Fruit fly (Drosophila melanogaster) whole organism, embryonic: ENCODE data around the gene CG9928.

Experiments used
- Bteb2 ChIP-seq: fragments of 200-800 bp; sonication (Bioruptor generic); optimal IDR thresholded peaks from 2 replicates; lab custom pipeline; 2016; ENCODE audit warnings: missing biosample characterization, missing genetic modification characterization
- CG10147 ChIP-seq: fragments of 200-800 bp; sonication (Bioruptor generic); optimal IDR thresholded peaks from 2 replicates; lab custom pipeline; 2019; ENCODE audit warnings: missing biosample characterization, mild to moderate bottlenecking, missing genetic modification characterization, moderate library complexity
- CG10979 ChIP-seq: fragments of 200-800 bp; sonication (Bioruptor generic); optimal IDR thresholded peaks from 2 replicates; lab custom pipeline; 2018; ENCODE audit warnings: missing biosample characterization, mild to moderate bottlenecking, missing genetic modification characterization, moderate library complexity
- CG11456 ChIP-seq: fragments of 200-800 bp; sonication (Bioruptor generic); IDR thresholded peaks from 3 replicates; pipeline ENCODE4 v1.3.6; 2022; ENCODE audit warnings: missing biosample characterization, missing genetic modification characterization
- CG11695 ChIP-seq: fragments of 200-800 bp; sonication (Bioruptor generic); IDR thresholded peaks from 3 replicates; pipeline ENCODE4 v1.3.6; 2022; ENCODE audit warnings: missing biosample characterization, missing genetic modification characterization
- CG12104 ChIP-seq: fragments of 200-800 bp; sonication (Bioruptor generic); optimal IDR thresholded peaks from 3 replicates; lab custom pipeline; 2016; ENCODE audit warnings: missing biosample characterization, missing genetic modification characterization
- CG12391 ChIP-seq: fragments of 200-800 bp; sonication (Bioruptor generic); optimal IDR thresholded peaks from 3 replicates; lab custom pipeline; 2018; ENCODE audit warnings: missing biosample characterization, mild to moderate bottlenecking, missing genetic modification characterization, moderate library complexity
- CG13775 ChIP-seq: fragments of 200-800 bp; sonication (Bioruptor generic); optimal IDR thresholded peaks from 3 replicates; lab custom pipeline; 2017; ENCODE audit warnings: missing biosample characterization, mild to moderate bottlenecking, missing genetic modification characterization
- CG15269 ChIP-seq: fragments of 200-800 bp; sonication (Bioruptor generic); optimal IDR thresholded peaks from 2 replicates; lab custom pipeline; 2018; ENCODE audit warnings: missing biosample characterization, mild to moderate bottlenecking, missing genetic modification characterization, moderate library complexity
- CG15479 ChIP-seq: fragments of 200-800 bp; sonication (Bioruptor generic); optimal IDR thresholded peaks from 3 replicates; lab custom pipeline; 2019; ENCODE audit warnings: missing biosample characterization, mild to moderate bottlenecking, missing genetic modification characterization, moderate library complexity
- CG16779 ChIP-seq: fragments of 200-800 bp; sonication (Bioruptor generic); IDR thresholded peaks from 2 replicates; pipeline ENCODE4 v1.3.6; 2022; ENCODE audit warnings: missing biosample characterization, missing genetic modification characterization
- CG17385 ChIP-seq: fragments of 200-800 bp; sonication (Bioruptor generic); optimal IDR thresholded peaks from 3 replicates; lab custom pipeline; 2018; ENCODE audit warnings: missing biosample characterization, mild to moderate bottlenecking, missing genetic modification characterization
- CG32532 ChIP-seq: fragments of 200-800 bp; sonication (Bioruptor generic); IDR thresholded peaks from 2 replicates; pipeline ENCODE4 v1.3.6; 2022; ENCODE audit warnings: missing biosample characterization, missing genetic modification characterization
- CG33557 ChIP-seq: fragments of 200-800 bp; sonication (Bioruptor generic); optimal IDR thresholded peaks from 2 replicates; lab custom pipeline; 2019; ENCODE audit warnings: missing biosample characterization, mild to moderate bottlenecking, missing genetic modification characterization, moderate library complexity
- CG34376 ChIP-seq: fragments of 200-800 bp; sonication (Bioruptor generic); optimal IDR thresholded peaks from 2 replicates; lab custom pipeline; 2018; ENCODE audit warnings: missing biosample characterization, mild to moderate bottlenecking, missing genetic modification characterization
- CG3995 ChIP-seq: fragments of 200-800 bp; sonication (Bioruptor generic); optimal IDR thresholded peaks from 3 replicates; lab custom pipeline; 2016; ENCODE audit warnings: missing biosample characterization, missing genetic modification characterization
- CG4854 ChIP-seq: fragments of 200-800 bp; sonication (Bioruptor generic); optimal IDR thresholded peaks from 2 replicates; lab custom pipeline; 2016; ENCODE audit warnings: missing biosample characterization, missing genetic modification characterization, inconsistent platforms
- CG6272 ChIP-seq: fragments of 200-800 bp; sonication (Bioruptor generic); IDR thresholded peaks from 2 replicates; pipeline ENCODE4 v1.3.6; 2022; ENCODE audit warnings: missing biosample characterization, missing genetic modification characterization
- CG6813 ChIP-seq: fragments of 200-800 bp; sonication (Bioruptor generic); optimal IDR thresholded peaks from 2 replicates; lab custom pipeline; 2017; ENCODE audit warnings: missing biosample characterization, missing genetic modification characterization, mild to moderate bottlenecking, moderate library complexity, missing genetic modification reagents
- CG6854 ChIP-seq: fragments of 200-800 bp; sonication (Bioruptor generic); optimal IDR thresholded peaks from 3 replicates; lab custom pipeline; 2017; ENCODE audit warnings: missing biosample characterization, mild to moderate bottlenecking, missing genetic modification characterization
- CG9932 ChIP-seq: fragments of 200-800 bp; sonication (Bioruptor generic); IDR thresholded peaks from 2 replicates; pipeline ENCODE4 v1.3.6; 2022; ENCODE audit warnings: missing biosample characterization, missing genetic modification characterization
- Dip2 ChIP-seq: fragments of 200-800 bp; sonication (Bioruptor generic); IDR thresholded peaks from 2 replicates; pipeline ENCODE4 v1.3.6; 2022; ENCODE audit warnings: missing biosample characterization, missing genetic modification characterization
- Doc2 ChIP-seq: fragments of 200-800 bp; sonication (Bioruptor generic); IDR thresholded peaks from 2 replicates; pipeline ENCODE4 v1.3.6; 2022; ENCODE audit warnings: missing biosample characterization, missing genetic modification characterization
- Dp ChIP-seq: fragments of 200-800 bp; sonication (Bioruptor generic); optimal IDR thresholded peaks from 2 replicates; lab custom pipeline; 2018; ENCODE audit warnings: missing biosample characterization, mild to moderate bottlenecking, missing genetic modification characterization, moderate library complexity
- Eip74EF ChIP-seq, 2 experiments: fragments of 200-800 bp in 1 of 2; fragments of >200 bp in 1 of 2; sonication (Bioruptor generic) in 1 of 2; optimal IDR thresholded peaks; 2 replicates each; lab custom pipeline; 2017 to 2019; ENCODE audit warnings: missing biosample characterization in 2 of 2, missing genetic modification characterization in 2 of 2, mild to moderate bottlenecking in 1 of 2, moderate library complexity in 1 of 2
- Fer3 ChIP-seq: fragments of 200-800 bp; sonication (Bioruptor generic); optimal IDR thresholded peaks from 2 replicates; lab custom pipeline; 2018; ENCODE audit warnings: missing biosample characterization, mild to moderate bottlenecking, missing genetic modification characterization, moderate library complexity
- H2.0 ChIP-seq: fragments of 200-800 bp; sonication (Bioruptor generic); IDR thresholded peaks from 2 replicates; pipeline ENCODE4 v1.3.6; 2022; ENCODE audit warnings: missing biosample characterization, missing genetic modification characterization
- HHEX ChIP-seq: fragments of 200-800 bp; sonication (Bioruptor generic); optimal IDR thresholded peaks from 3 replicates; lab custom pipeline; 2017; ENCODE audit warnings: missing biosample characterization, mild to moderate bottlenecking, missing genetic modification characterization, missing genetic modification reagents
- Nf-YC ChIP-seq: fragments of 200-800 bp; optimal IDR thresholded peaks from 3 replicates; lab custom pipeline; 2019; ENCODE audit warnings: missing biosample characterization, mild to moderate bottlenecking, missing genetic modification characterization, moderate library complexity
- Oaz ChIP-seq: fragments of 200-800 bp; sonication (Bioruptor generic); IDR thresholded peaks from 2 replicates; pipeline ENCODE4 v1.3.6; 2022; ENCODE audit warnings: missing biosample characterization, missing genetic modification characterization
- Poxn ChIP-seq: fragments of 200-800 bp; sonication (Bioruptor generic); IDR thresholded peaks from 2 replicates; pipeline ENCODE4 v1.3.6; 2022; ENCODE audit warnings: missing biosample characterization, missing genetic modification characterization
- Ptx1 ChIP-seq: fragments of 200-800 bp; sonication (Bioruptor generic); IDR thresholded peaks from 2 replicates; pipeline ENCODE4 v1.3.6; 2022; ENCODE audit warnings: missing biosample characterization, missing genetic modification characterization
- Spps ChIP-seq: fragments of 200-800 bp; sonication (Bioruptor generic); optimal IDR thresholded peaks from 2 replicates; lab custom pipeline; 2018; ENCODE audit warnings: missing biosample characterization, mild to moderate bottlenecking, missing genetic modification characterization
- amos ChIP-seq: fragments of 200-800 bp; sonication (Bioruptor generic); IDR thresholded peaks from 2 replicates; pipeline ENCODE4 v1.3.6; 2022; ENCODE audit warnings: missing biosample characterization, missing genetic modification characterization; ENCODE audit not compliant: partially characterized antibody
- bsh ChIP-seq, 2 experiments: fragments of 200-800 bp; sonication (Bioruptor generic); optimal IDR thresholded peaks; 2 replicates each; lab custom pipeline; 2017 to 2018; ENCODE audit warnings: mild to moderate bottlenecking in 2 of 2, missing biosample characterization in 2 of 2, missing genetic modification characterization in 2 of 2, moderate library complexity in 1 of 2
- caup ChIP-seq: fragments of 200-800 bp; sonication (Bioruptor generic); optimal IDR thresholded peaks from 3 replicates; lab custom pipeline; 2017; ENCODE audit warnings: missing biosample characterization, mild to moderate bottlenecking, missing genetic modification characterization, moderate library complexity; ENCODE audit not compliant: severe bottlenecking
- dm ChIP-seq: fragments of 200-800 bp; sonication (Bioruptor generic); optimal IDR thresholded peaks from 3 replicates; lab custom pipeline; 2016; ENCODE audit warnings: missing biosample characterization, missing genetic modification characterization
- fu2 ChIP-seq: fragments of 200-800 bp; sonication (Bioruptor generic); optimal IDR thresholded peaks from 2 replicates; lab custom pipeline; 2016; ENCODE audit warnings: missing biosample characterization, missing genetic modification characterization
- gcm2 ChIP-seq: fragments of 200-800 bp; sonication (Bioruptor generic); optimal IDR thresholded peaks from 2 replicates; lab custom pipeline; 2016; ENCODE audit warnings: missing biosample characterization, missing genetic modification characterization
- gfzf ChIP-seq: fragments of 200-800 bp; sonication (Bioruptor generic); optimal IDR thresholded peaks from 2 replicates; lab custom pipeline; 2016; ENCODE audit warnings: missing biosample characterization, mild to moderate bottlenecking, missing genetic modification characterization, moderate library complexity
- knrl ChIP-seq: fragments of 200-800 bp; sonication (Bioruptor generic); IDR thresholded peaks from 3 replicates; pipeline ENCODE4 v1.3.6; 2022; ENCODE audit warnings: missing biosample characterization, missing genetic modification characterization; ENCODE audit not compliant: partially characterized antibody
- lab ChIP-seq: fragments of 200-800 bp; sonication (Bioruptor generic); optimal IDR thresholded peaks from 3 replicates; lab custom pipeline; 2017; ENCODE audit warnings: missing biosample characterization, missing genetic modification characterization, mild to moderate bottlenecking, moderate library complexity, missing genetic modification reagents
- lmd ChIP-seq: fragments of 200-800 bp; sonication (Bioruptor generic); IDR thresholded peaks from 2 replicates; pipeline ENCODE4 v1.3.6; 2022; ENCODE audit warnings: missing biosample characterization, missing genetic modification characterization
- pan ChIP-seq, 4 experiments: fragments of >200 bp in 3 of 4; fragments of 200-800 bp in 1 of 4; sonication (Bioruptor generic) in 1 of 4; optimal IDR thresholded peaks in 3 of 4; IDR thresholded peaks in 1 of 4; 2 replicates each; pipeline versions ENCODE4 v1.3.6 to Lab custom; 2017 to 2022; ENCODE audit warnings: missing biosample characterization in 2 of 4, missing genetic modification characterization in 2 of 4, mixed read lengths in 1 of 4
- slou ChIP-seq: fragments of 200-800 bp; sonication (Bioruptor generic); optimal IDR thresholded peaks from 3 replicates; lab custom pipeline; 2016; ENCODE audit warnings: missing biosample characterization, missing genetic modification characterization
- sqz ChIP-seq: fragments of 200-800 bp; sonication (Bioruptor generic); optimal IDR thresholded peaks from 3 replicates; lab custom pipeline; 2018; ENCODE audit warnings: missing biosample characterization, mild to moderate bottlenecking, missing genetic modification characterization
- tap ChIP-seq: fragments of 200-800 bp; optimal IDR thresholded peaks from 3 replicates; lab custom pipeline; 2019; ENCODE audit warnings: missing biosample characterization, mild to moderate bottlenecking, missing genetic modification characterization, moderate library complexity
- unpg ChIP-seq: fragments of 200-800 bp; sonication (Bioruptor generic); optimal IDR thresholded peaks from 3 replicates; lab custom pipeline; 2018; ENCODE audit warnings: missing biosample characterization, mild to moderate bottlenecking, missing genetic modification characterization, moderate library complexity

The CG9928 gene

DNA sequence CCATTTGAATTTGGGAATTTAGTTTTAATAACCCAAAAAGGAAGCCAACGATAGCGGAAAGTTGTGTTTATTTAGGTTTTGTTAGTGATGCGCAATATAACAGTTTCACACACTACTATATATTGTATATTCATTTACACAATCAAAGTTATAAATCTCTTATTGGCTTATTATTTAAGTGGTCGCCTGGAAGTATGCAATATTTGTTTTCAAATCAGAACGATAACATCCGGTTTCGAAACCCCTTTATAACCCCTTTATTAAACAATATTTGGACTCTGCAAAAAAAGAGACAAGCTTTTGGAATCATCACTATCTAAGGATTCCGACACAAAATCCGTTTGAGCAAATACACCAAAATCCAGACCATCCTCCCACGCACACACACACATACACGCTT is 15.2 kb upstream of the CG9928 start (continued):
- no peak for TF ChIP-seq Dip2 (GFP tag; lab: Robert Waterston, UW)
- no peak for TF ChIP-seq CG10979 (tag; lab: Kevin White, UChicago)
- TF ChIP-seq slou = no peak
- TF ChIP-seq CG6813 (GFP tag; lab: Kevin White, UChicago) = peak; percentile 36
- 0 out of 2 replicates have a peak, but pooled peaks have one; percentile 31 for TF ChIP-seq CG16779
- TF ChIP-seq HHEX (GFP tag; lab: Kevin White, UChicago) = peak; percentile 51

DNA sequence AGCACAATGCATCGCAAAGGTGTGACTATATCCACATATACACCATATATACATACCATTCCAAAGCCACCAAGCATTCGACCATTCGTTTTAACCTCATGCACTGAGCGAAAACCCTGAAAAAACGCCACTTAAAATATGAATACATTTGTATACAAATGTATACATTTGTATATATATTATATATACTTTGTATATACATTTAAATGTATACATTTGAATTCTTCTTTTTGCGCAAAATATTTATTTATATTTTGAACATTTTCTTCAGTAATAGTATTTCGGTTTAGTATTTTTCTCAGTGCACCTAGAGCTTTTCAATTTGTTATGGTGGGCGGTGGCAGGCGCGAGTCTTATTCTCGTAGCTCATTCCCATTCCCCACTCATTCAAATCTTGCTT is 13.6 kb upstream of the CG9928 start:
- TF ChIP-seq gcm2 (GFP tag; lab: Kevin White, UChicago) = no peak
- TF ChIP-seq CG12391 (tag; lab: Kevin White, UChicago) = peak; percentile 22
- no peak for TF ChIP-seq H2.0 (GFP tag; lab: Robert Waterston, UW)
- no peak for TF ChIP-seq CG32532 (GFP tag; lab: Robert Waterston, UW)
- no peak for TF ChIP-seq Dp (GFP tag; lab: Kevin White, UChicago)
- no peak for TF ChIP-seq Eip74EF (GFP tag; optimal IDR thresholded peaks at IDR 0.05; lab: Kevin White, UChicago)
- TF ChIP-seq Oaz (GFP tag; lab: Robert Waterston, UW) = 0 out of 2 replicates have a peak, but pooled peaks have one; percentile 29
- no peak for TF ChIP-seq CG6272 (GFP tag; lab: Robert Waterston, UW)
- no peak for TF ChIP-seq knrl (GFP tag; lab: Robert Waterston, UW)
- TF ChIP-seq CG15269 = peak; percentile 63
- no peak for TF ChIP-seq CG15479 (GFP tag; lab: Kevin White, UChicago)
- no peak for TF ChIP-seq CG11456 (GFP tag; lab: Robert Waterston, UW)
- peak; percentile 7 for TF ChIP-seq CG17385 (GFP tag; lab: Kevin White, UChicago)
- no peak for TF ChIP-seq amos (GFP tag; lab: Robert Waterston, UW)
- TF ChIP-seq lab = peak; percentile 51
- TF ChIP-seq Poxn (GFP tag; lab: Robert Waterston, UW) = no peak
- TF ChIP-seq bsh (GFP tag; optimal IDR thresholded peaks at IDR 0.05; lab: Kevin White, UChicago) = no peak
- TF ChIP-seq unpg (GFP tag; lab: Kevin White, UChicago) = peak; percentile 24
- peak; percentile 4 for TF ChIP-seq CG10147 (GFP tag; lab: Kevin White, UChicago)
- no peak for TF ChIP-seq sqz (GFP tag; lab: Kevin White, UChicago)
- TF ChIP-seq CG13775 (GFP tag; lab: Kevin White, UChicago) = no peak
- no peak for TF ChIP-seq CG6854 (GFP tag; lab: Kevin White, UChicago)
- TF ChIP-seq CG4854 = no peak
- peak; percentile 22; the same call in 1 of the 2 replicates for TF ChIP-seq lmd
- no peak for TF ChIP-seq gfzf (GFP tag; lab: Kevin White, UChicago)
- TF ChIP-seq Nf-YC (tag; lab: Kevin White, UChicago) = peak; percentile 26
- TF ChIP-seq CG3995 = no peak
- TF ChIP-seq CG9932 (GFP tag; lab: Robert Waterston, UW) = no peak
- peak; percentile 61; the same call in 2 of the 3 replicates for TF ChIP-seq CG11695
- TF ChIP-seq fu2 (GFP tag; lab: Kevin White, UChicago) = no peak
- TF ChIP-seq dm = no peak
- peak; percentile 11 for TF ChIP-seq Fer3 (tag; lab: Kevin White, UChicago)
- TF ChIP-seq pan (optimal IDR thresholded peaks at IDR 0.05; lab: Kevin White, UChicago) = no peak
- peak in 1 of 2 experiments; percentile 43 for TF ChIP-seq pan (GFP tag; optimal IDR thresholded peaks at IDR 0.05 in 1 of 2, IDR thresholded peaks at IDR 0.05 in 1 of 2)
- peak; percentile 6 for TF ChIP-seq tap (tag; lab: Kevin White, UChicago)
- no peak for TF ChIP-seq CG33557 (GFP tag; lab: Kevin White, UChicago)
- no peak for TF ChIP-seq caup
- no peak for TF ChIP-seq CG6813 (GFP tag; lab: Kevin White, UChicago)
- no peak for TF ChIP-seq CG12104
- no peak for TF ChIP-seq CG34376
- no peak for TF ChIP-seq Bteb2 (GFP tag; lab: Kevin White, UChicago)
- no peak for TF ChIP-seq Spps (tag; lab: Kevin White, UChicago)
- 0 out of 2 replicates have a peak, but pooled peaks have one; percentile 25 for TF ChIP-seq Ptx1
- no peak for TF ChIP-seq Doc2 (GFP tag; lab: Robert Waterston, UW)
